Worm (Caenorhabditis elegans) whole organism, L4/young adult: ENCODE data around the gene str-226.
"Not testable (repeated sequence)": the region's sequence is repeated elsewhere in the genome, so short reads cannot be mapped to it uniquely, and the experiment has no call there.

Experiments used
- dao-5 ChIP-seq: sonication (generic microtip); optimal IDR thresholded peaks from 2 replicates; lab custom pipeline; 2016; ENCODE audit warnings: missing genotype, missing genetic modification characterization, moderate library complexity, missing compliant biosample characterization
- him-1 ChIP-seq: sonication (generic microtip); optimal IDR thresholded peaks from 2 replicates; lab custom pipeline; 2016; ENCODE audit warnings: missing genotype, missing genetic modification reagents, missing genetic modification characterization, missing compliant biosample characterization

DNA sequence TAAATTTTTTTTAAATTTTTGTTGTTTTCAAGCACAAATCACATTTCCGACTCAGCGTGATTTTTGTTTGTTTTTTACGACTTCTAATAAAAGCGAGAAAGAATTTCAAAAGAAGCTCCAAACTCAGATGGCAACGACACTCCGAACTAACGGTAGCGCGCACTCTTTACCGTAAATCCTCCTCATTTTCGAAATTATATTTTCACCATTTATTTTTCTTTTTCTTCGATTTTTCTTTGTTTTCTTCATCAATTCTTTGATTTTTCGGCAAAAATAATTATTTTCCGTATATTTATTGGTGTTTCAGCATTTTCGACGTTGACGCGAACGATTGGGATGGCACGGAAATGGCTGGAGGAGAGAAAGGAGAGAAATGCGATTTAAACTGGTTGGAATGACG is 46.3 kb downstream of the str-226 start, which contains the start of gene T24A6.1:
- TF ChIP-seq him-1, dao-5 (tag; lab: Kevin White, UChicago): not testable (repeated sequence)
